Fruit fly (Drosophila melanogaster) S2 (cell line): ENCODE data around the gene CG4456.

Source experiments
- CG8478 ChIP-seq: fragments of >200 bp; optimal IDR thresholded peaks from 2 replicates; lab custom pipeline; 2018
- CTCF ChIP-seq, 2 experiments: fragments of >200 bp; optimal IDR thresholded peaks; 2 replicates each; lab custom pipeline; 2018

DNA sequence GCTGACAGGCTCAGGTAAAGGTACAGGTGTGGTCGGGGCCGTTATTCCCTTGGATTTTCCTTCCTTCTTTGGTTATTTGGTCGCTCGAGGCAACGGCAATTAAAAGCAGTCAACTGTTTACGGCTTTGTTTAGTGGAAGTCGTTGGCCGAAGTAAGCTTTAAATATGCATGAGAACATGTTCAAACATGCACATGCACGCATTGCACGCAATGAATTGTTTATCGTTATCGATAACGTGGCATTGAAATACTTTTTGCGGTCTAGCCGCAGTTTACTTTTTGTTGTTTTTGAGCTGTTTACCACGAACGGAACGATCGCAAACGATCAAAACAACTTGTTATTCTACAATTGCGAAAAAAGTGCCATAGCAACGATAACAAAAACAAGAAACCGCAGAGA is 49.1 kb downstream of the CG4456 start:
- TF ChIP-seq CG8478 (lab: Kevin White, UChicago): no peak
- no peak for TF ChIP-seq CTCF (optimal IDR thresholded peaks at IDR 0.05; lab: Kevin White, UChicago)
